Fruit fly (Drosophila melanogaster) whole organism, larva: Measurements from ENCODE around the gene wgn.

ENCODE experiments used
- noc ChIP-seq: fragments of 200-800 bp; sonication (Bioruptor generic); optimal IDR thresholded peaks from 3 replicates; lab custom pipeline; 2019; ENCODE audit warnings: missing biosample characterization, mild to moderate bottlenecking, missing genetic modification characterization, moderate library complexity

The wgn gene

DNA sequence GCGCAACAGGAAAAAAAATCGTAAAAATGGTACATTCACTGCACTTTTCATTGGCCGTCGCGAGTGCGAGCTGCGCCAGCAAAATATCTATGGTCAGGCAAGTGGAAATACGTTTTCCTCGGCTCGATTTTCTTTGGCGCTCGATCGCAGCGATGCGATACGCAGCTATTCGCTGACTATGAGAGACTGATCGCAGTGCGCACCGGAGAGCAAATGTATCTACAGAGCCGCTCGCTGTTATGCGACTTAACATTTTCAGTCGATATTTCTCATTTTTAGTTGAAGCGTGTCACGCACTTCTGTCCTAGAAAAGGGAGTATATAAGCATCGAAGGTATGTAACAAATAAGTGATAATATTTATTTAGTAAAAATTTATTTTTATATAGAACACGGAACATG, at the start of gene wgn:
wgn (minus strand) TSS at position 193 of the 400 bp plus-strand sequence.
- no peak for TF ChIP-seq noc

DNA sequence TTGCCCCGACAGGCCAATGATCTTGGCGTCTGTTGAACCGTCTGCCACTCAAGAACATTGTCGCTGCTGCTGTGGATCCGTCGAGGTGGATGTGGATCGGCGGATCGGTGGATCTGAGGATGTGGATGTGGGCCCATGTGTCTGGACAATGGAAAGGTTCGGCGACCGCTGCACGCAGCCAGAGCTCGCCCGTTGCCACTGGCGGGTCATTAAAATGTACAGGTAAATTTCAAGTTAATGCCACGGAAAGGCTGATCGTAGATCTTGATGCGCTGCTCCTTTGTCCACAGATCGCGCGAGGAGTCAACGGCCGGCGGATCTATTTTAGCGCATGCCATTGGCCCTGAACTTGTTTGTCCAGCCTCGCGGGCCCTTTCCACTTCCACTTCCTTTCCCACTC, 49.8 kb upstream of the wgn start:
- no peak for TF ChIP-seq noc

DNA sequence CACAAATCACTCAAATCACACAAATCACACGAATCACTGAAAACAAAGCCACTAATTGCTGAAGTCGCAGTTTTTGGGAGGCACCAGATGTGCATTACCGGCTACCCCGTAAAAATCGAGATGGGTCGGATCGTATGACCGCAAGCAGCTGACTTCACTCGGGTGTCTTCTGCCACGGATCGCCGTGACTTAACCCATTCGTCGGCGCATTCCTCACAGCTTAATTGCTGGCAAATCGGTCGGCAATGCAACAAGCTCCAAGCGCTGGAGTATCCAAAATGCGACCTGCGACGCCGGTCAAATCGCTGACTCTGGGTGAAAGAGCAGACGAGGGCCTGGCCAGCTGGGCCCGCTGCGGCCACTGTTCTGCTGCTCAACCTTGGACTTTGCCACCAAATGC, 48.1 kb upstream of the wgn start:
- TF ChIP-seq noc, result no peak

DNA sequence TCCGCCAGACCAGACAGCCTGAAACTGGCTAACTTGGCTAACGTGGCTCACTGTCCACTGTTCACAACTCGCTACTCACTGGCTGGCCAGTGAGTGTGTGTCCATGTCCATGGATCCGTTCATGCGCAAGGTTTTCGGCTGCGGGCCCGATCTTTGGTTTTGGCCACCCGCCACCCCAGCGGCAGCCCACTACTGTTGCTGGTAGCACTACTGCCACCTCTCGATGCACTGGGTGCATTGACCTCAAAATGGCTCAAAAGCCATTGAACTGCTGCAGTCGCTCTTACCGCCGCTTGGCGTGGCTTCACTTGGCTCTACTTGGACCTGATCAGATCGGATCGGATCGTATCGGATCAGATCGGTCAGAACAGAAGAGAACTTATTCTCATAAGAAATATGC, 46.7 kb upstream of the wgn start:
- TF ChIP-seq noc, result no peak

dm6 chrX:18678876-18679275, 44.2 kb upstream of the wgn start:
- TF ChIP-seq noc, result no peak

DNA sequence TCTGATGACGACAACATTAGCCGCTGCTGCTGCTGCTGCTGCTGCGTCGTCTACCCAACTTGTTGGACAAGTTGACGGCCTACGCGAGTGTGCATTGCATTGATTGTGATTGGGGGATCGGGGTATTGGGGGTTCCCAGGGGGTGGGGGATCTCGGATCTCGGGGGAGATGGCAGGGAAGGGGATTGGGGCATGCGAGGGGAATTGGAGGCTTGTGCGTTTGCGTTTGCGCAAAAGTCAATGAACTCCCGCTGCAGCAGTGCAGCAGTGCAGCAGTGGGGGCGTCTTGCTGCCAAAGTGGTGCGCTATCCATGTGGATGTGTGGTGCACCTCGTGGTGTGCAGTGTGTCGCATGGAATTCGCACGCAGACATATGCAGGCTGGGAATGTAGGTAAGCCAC, 42.0 kb upstream of the wgn start:
- no peak for TF ChIP-seq noc

DNA sequence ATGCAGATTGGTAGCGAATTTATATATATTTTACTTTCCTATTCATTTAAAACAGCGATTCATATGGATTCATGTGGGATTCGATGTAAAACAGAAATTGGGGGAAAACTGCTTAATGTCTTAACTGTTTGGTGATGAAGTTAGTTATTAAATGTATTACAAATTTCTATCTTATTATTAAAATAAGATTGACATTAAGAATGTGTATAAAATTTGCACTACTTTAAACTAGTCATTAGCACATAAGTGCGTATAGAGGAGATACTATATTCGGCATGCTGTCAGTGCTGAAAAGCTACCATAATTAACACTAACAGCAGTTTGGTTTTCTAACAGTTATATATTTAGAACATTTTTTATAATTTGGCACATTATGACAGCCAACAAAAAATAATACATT, 41.0 kb upstream of the wgn start:
- TF ChIP-seq noc, result no peak

dm6 chrX:18675272-18675671, 40.6 kb upstream of the wgn start:
- no peak for TF ChIP-seq noc

DNA sequence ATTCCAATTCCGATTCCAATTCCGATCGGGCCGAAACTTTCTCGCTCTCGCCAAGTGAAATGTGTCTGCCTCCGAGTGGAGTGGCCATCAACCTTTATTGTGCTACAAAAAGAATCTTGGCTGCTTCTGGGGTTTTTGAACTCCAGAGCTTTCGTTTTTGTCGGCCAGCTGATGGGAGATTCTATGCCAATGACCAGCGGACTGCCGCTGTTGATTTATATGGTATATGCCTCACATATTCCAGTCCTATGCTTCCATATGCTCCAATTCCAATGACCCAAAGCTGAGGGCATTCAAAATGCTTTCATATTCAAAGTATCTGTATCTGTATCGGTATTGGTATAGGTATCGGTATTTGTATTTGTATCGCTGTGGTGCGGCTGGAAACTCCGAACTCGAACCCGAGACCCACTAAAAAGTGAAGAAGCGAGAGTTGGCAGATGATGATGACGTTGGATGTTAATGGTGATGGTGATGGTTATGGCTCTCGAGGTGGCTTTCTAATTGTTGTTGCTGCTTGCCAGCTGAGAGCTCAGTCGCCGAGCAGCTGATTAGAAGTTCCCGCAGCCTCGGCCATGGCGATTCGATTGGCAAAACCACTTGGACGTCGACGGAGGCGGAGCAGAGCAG, 38.3 kb upstream of the wgn start:
- no peak for TF ChIP-seq noc

- no peak for TF ChIP-seq noc
Observed at dm6 chrX:18671545-18672174, 37.0 kb upstream of the wgn start.

DNA sequence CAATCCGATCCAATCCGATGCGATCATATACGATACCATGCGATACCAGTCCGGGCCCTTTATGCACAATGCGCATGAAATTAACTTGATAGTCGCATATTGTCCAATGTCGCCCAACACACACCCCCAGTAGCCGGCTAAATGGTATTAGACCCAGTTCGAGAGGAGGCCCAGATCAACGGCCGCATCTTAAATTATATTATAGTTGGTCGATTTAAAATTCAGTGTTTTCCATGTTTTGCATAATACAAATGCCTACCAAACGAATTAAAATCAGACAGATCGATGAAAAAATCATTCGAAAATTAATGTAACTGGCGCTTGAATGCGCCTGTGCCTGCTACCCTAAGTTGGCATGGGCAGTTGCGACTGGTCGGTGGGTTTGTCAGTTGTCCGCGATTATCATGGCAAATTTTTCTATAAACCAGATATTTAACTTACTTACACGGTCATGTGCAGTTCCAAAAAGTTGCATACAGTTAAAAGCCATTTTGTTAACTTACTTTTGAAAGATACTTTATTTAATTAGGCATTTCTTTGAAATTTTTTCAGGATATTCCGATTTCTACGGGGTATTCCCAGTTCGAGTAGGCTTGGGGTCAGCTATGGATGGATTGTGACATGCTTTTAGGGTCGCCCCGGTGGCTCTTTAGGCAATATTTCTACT, 35.2 kb upstream of the wgn start:
- no peak for TF ChIP-seq noc

DNA sequence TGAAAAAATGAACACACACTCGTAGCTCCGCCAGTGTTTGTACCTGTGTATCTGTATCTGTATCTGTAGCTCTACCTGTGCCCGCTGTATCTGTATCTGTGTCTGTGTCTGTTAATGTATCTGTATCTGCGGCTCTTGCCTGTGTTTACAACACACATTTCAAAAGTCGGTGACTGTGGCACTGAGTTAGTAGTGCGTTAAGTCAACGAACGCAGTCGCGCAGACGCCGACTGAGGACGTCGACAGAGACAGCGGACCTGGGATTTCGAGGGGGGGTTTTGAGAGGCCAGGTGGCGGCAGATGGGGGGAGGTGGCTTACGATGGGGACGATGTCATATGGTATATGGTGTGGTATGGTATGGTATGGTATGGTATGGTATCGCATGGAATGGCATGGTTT, 33.6 kb upstream of the wgn start:
- TF ChIP-seq noc, result no peak

- TF ChIP-seq noc, result no peak
Observed at dm6 chrX:18665715-18666267, 31.1 kb upstream of the wgn start.

dm6 chrX:18663362-18663761, 28.7 kb upstream of the wgn start:
- TF ChIP-seq noc, result no peak

dm6 chrX:18662053-18662452, 27.3 kb upstream of the wgn start, which contains the start of gene CG6696:
TSS of gene CG6696 (minus strand) at chrX:18662153.
- TF ChIP-seq noc, result no peak

dm6 chrX:18657502-18657947, 22.8 kb upstream of the wgn start, which contains the start of gene fu:
TSS of gene fu (plus strand) at chrX:18657755.
- peak; percentile 17 for TF ChIP-seq noc

dm6 chrX:18657012-18657411, 22.3 kb upstream of the wgn start, which contains the start of gene CG6659:
TSS of gene CG6659 (minus strand) at chrX:18657286.
- no peak for TF ChIP-seq noc

DNA sequence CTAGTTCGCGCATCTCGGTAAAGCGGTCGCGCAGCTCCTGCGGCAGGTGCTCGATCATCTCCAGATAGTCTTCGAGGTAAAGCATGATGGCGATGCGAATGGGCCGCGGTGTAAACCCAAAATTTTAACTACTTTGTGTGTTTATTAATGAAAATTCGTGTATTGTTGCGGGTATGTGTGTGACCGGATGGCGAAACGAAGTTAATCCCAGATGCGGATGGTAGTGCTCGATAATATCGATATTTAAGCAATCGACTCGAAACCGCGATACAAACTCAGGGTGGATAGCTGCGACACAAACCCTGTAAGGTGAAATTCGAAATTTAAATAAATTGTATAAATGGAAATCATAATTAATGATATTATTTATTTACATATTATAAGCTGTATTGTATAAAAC, 18.2 kb upstream of the wgn start, which contains the start of gene Ing3:
Ing3 (minus strand) TSS at position 213 of the 400 bp plus-strand sequence.
- no peak for TF ChIP-seq noc
